Fruit fly (Drosophila melanogaster) whole organism, embryonic: ENCODE data around the gene CG33664.

ENCODE experiments used
- Adf1 ChIP-seq: fragments of 200-800 bp; sonication (Bioruptor generic); IDR thresholded peaks from 2 replicates; pipeline ENCODE4 v1.3.6; 2022; ENCODE audit warnings: missing biosample characterization, missing genetic modification characterization
- CG18011 ChIP-seq: fragments of 200-800 bp; sonication (Bioruptor generic); optimal IDR thresholded peaks from 2 replicates; lab custom pipeline; 2017; ENCODE audit warnings: missing biosample characterization, missing genetic modification characterization, mild to moderate bottlenecking, moderate library complexity, missing genotype
- CG31224 ChIP-seq: fragments of 200-800 bp; sonication (Bioruptor generic); IDR thresholded peaks from 2 replicates; pipeline ENCODE4 v1.3.6; 2022; ENCODE audit warnings: missing biosample characterization, missing genetic modification characterization
- Hr39 ChIP-seq: fragments of >200 bp; optimal IDR thresholded peaks from 2 replicates; lab custom pipeline; 2017

DNA sequence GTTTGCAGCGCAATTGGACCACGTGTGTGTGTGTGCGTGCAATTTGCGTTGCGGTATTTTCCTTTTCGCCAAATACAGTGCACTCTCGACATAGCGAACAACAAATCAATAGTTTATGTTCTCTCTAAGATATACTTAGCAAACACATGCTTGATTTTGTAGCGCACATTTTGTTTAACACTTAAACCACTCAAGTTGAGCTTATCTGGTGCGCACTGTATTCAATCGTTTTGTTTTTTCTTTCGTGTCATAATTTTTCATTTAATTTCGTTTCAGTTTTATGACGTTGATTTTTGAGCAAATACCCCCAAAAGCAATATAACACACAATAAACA is 17.7 kb upstream of the CG33664 start:
- TF ChIP-seq CG31224 (peak; percentile 78), CG18011 (GFP tag; lab: Kevin White, UChicago) (peak; percentile 60), Adf1 (GFP tag; lab: Robert Waterston, UW) (peak; percentile 55), Hr39 (lab: Kevin White, UChicago) (no peak)
